Fruit fly (Drosophila melanogaster): ENCODE results near the gene CG2685.
A peak's percentile ranks its signal among the peaks of the same experiment; 100 is the strongest.

CG2685 gene

dm6 chrX:2713776-2714175, at the start of gene CG2685, which contains the start of gene CG2694:
CG2685 (minus strand) TSS chrX:2713960.
CG2694 (plus strand) TSS chrX:2714079.
- TF ChIP-seq noc (tag; optimal IDR thresholded peaks at IDR 0.05), result no peak

DNA sequence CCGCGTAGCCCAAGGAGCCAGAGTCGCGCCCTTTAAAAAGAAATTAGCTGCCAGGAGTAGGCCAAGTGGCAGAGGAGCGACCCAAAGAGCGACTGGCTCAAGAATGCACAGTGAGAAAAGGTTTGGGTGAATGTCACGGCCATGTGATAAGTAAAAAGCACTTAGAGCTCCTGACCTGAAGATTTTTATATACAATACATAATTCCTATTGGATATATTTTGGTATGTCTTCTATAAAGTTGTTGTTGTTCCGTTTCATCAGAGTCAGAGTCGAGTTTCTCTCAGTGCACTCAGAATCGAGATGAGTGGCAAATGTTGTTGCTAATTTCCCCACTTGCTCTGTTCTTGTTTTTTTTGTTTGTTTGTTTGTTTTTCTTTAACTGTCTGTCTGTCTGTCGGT, 47.4 kb upstream of the CG2685 start:
- TF ChIP-seq noc (tag; optimal IDR thresholded peaks at IDR 0.05), result no peak

DNA sequence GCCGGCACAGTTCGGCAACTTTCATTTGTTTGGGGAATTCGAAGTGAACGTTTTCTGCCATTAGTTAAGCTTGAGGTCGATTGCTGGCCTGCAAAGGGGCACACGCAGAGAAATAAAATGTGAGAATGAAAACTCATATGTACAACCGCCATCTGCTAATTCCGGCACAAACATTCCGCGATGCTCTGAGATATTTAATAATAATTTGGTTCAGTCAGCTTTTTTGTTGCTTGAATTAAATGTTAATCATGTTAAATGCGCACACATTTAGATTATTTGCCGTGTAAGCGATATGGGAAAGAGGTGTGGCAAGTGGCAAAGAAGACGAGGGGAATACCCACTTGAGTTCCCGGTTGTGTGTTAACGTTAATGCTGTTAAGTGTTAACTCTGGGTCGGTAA, 43.6 kb upstream of the CG2685 start:
- TF ChIP-seq noc (tag; optimal IDR thresholded peaks at IDR 0.05), result no peak

- no peak for TF ChIP-seq noc (tag; optimal IDR thresholded peaks at IDR 0.05)
These were observed 35.9 kb upstream of the CG2685 start for dm6 chrX:2749693-2750092.

DNA sequence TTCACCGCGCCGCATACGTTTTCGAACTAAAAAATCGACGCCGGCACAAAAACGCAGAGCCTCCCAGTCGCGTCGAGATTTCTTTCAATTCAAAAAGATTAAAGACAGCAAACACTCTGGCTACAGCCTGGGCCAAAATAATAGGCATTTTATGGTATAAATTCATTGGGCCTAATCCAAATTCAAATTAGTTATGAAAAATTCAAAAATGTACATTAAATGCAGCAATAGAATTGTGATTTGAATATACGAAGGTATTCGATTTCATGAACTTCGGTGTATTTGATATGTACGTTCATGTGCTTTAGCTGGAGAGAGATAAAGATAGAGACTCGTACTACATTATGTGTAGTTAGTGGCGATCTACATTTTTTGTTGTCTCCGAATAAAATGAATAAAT, 30.3 kb upstream of the CG2685 start, which contains the start of gene Syx4:
TSS of gene Syx4 (minus strand) at position 35 of the 400 bp plus-strand sequence.
- peak; percentile 93 for TF ChIP-seq noc (tag; optimal IDR thresholded peaks at IDR 0.05)

- TF ChIP-seq noc (tag; optimal IDR thresholded peaks at IDR 0.05), result no peak
These were observed 29.8 kb upstream of the CG2685 start for dm6 chrX:2743601-2744000.

DNA sequence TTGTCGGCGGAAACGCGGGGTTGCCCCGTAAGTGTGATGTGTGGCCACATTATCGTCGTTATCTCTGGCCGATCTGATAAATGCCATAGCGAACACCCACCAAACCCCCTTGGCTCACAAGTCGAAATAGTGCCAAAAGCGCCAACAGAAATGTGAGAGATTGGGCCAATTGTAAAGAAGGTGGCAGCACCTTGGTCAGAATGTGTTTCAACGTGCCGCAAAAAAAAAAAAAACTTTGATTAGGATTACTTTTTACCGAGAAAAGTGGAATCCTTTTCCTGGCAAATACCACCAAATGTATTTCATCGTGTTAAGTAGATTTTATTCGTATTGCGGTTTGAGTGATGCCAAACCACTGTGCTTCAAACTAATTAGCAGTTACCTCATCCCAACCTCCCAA, 29.3 kb upstream of the CG2685 start:
- TF ChIP-seq noc (tag; optimal IDR thresholded peaks at IDR 0.05), result peak; percentile 89

- TF ChIP-seq noc (tag; optimal IDR thresholded peaks at IDR 0.05), result no peak
These were observed 28.3 kb upstream of the CG2685 start for dm6 chrX:2742067-2742466.

dm6 chrX:2740084-2740483, 26.3 kb upstream of the CG2685 start, which contains the start of gene kirre:
kirre (plus strand) TSS chrX:2740384.
- no peak for TF ChIP-seq noc (tag; optimal IDR thresholded peaks at IDR 0.05)

- no peak for TF ChIP-seq noc (tag; optimal IDR thresholded peaks at IDR 0.05)
These were observed 24.9 kb upstream of the CG2685 start, which contains the start of gene crm for dm6 chrX:2738663-2739062. crm (minus strand) TSS chrX:2738773.

dm6 chrX:2732127-2732526, 18.4 kb upstream of the CG2685 start, which contains the start of the genes ttm50 and CG2712:
ttm50 (minus strand) TSS chrX:2732190.
CG2712 (plus strand) TSS chrX:2732469.
- peak; percentile 58 for TF ChIP-seq noc (tag; optimal IDR thresholded peaks at IDR 0.05)

- TF ChIP-seq noc (tag; optimal IDR thresholded peaks at IDR 0.05), result no peak
These were observed 13.7 kb upstream of the CG2685 start, which contains the start of gene dwg for dm6 chrX:2727506-2727905. dwg (plus strand) TSS chrX:2727698.

- no peak for TF ChIP-seq noc (tag; optimal IDR thresholded peaks at IDR 0.05)
These were observed 12.7 kb upstream of the CG2685 start, which contains the start of gene vilya for dm6 chrX:2726420-2726819. vilya (plus strand) TSS chrX:2726678.

- no peak for TF ChIP-seq noc (tag; optimal IDR thresholded peaks at IDR 0.05)
These were observed 6.4 kb upstream of the CG2685 start, which contains the start of gene CG2701 for dm6 chrX:2720122-2720521. CG2701 (minus strand) TSS chrX:2720327.

- no peak for TF ChIP-seq noc (tag; optimal IDR thresholded peaks at IDR 0.05)
These were observed 970 bp upstream of the CG2685 start for dm6 chrX:2714730-2715129.

DNA sequence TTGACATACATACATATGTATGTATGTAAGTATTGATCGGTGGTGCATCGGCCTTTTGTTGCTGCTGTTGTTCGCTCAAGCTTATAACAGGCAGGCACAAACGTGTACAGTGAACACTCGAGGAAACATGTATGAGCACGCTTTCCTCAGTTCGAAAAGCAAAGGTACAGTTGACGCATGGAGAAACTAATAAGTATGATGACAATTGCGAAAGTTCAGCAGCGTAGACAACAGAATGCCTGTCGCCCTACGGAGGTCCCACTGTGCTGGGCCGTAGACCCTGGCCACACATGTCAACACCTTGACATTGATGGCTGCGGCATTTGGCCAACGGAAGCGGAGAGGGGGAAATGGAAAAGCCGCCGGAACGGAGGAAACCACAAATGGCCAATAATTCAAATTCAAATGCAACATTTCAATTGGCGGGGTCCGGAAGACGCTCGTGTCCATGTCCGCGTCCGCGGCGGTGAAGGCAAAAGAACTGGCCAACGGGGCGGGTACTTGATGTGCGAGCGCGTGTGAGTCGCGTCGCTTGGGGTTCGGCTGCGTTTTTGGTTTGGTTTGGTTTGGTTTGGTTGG, 5.5 kb downstream of the CG2685 start, which contains the start of gene CG2681:
TSS of gene CG2681 (plus strand) at position 529 of the 579 bp plus-strand sequence.
- TF ChIP-seq noc (tag; optimal IDR thresholded peaks at IDR 0.05), result no peak

DNA sequence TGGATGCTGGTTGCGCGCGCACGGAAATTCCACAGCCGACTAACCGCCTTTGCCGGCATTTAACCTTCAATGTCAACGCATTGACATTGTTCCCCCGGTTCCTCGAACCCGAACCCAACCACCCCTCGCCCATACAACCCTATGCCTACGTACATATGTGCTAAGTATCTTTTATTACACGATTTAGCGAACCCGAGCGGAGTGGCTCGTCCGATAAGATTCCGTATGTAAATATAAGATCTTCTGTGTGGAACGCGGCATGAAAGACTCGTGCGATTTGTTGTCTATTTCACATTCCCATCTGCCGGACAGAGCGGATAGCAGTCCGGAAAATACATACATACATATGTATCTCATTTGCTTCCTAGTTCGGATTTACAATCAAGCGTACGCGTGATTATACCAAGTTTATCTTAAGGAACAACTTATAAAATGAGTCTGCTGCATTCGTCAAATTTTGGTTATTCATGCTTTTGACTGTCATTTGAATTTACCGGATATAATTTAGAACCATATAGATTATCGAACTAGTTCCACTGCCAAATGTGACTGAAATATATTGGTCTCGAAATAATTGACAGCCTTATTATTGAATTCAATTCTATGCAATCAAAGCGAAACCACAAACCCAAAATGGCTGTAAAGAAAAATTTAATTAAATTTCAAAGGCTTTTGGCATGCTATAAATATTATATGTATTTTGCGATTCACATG, 6.2 kb downstream of the CG2685 start, which contains the start of gene CG2680:
TSS of gene CG2680 (minus strand) at position 51 of the 714 bp plus-strand sequence.
- no peak for TF ChIP-seq noc (tag; optimal IDR thresholded peaks at IDR 0.05)
